Worm (Caenorhabditis elegans) whole organism, L2 larva: Measurements from ENCODE around the gene djr-1.1.
"Not testable (repeated sequence)": the region's sequence is repeated elsewhere in the genome, so short reads cannot be mapped to it uniquely, and the experiment has no call there.

Source experiments
- C34F6.9 ChIP-seq: fragments of 150-350 bp; optimal IDR thresholded peaks from 2 replicates; lab custom pipeline; 2014; ENCODE audit warnings: missing biosample characterization, missing genetic modification characterization
- R02D3.7 ChIP-seq: fragments of 150-350 bp; optimal IDR thresholded peaks from 2 replicates; lab custom pipeline; 2014; ENCODE audit warnings: missing biosample characterization, missing genetic modification characterization
- Y55F3AM.14 ChIP-seq: fragments of 200-800 bp; sonication (Bioruptor generic); optimal IDR thresholded peaks from 2 replicates; lab custom pipeline; 2018; ENCODE audit warnings: mild to moderate bottlenecking, missing genetic modification characterization, missing compliant biosample characterization
- ZK546.5 ChIP-seq: sonication (generic microtip); optimal IDR thresholded peaks from 2 replicates; lab custom pipeline; 2017; ENCODE audit warnings: missing biosample characterization, missing genetic modification characterization
- ama-1 ChIP-seq: fragments of 150-350 bp; optimal IDR thresholded peaks from 2 replicates; lab custom pipeline; 2018; ENCODE audit warnings: inconsistent platforms
- ceh-16 ChIP-seq: fragments of 150-350 bp; optimal IDR thresholded peaks from 2 replicates; lab custom pipeline; 2014; ENCODE audit warnings: missing biosample characterization, missing genetic modification characterization
- crh-2 ChIP-seq: sonication (generic microtip); optimal IDR thresholded peaks from 2 replicates; lab custom pipeline; 2017; ENCODE audit warnings: missing biosample characterization, missing genetic modification characterization
- dmd-4 ChIP-seq: sonication (generic microtip); optimal IDR thresholded peaks from 2 replicates; lab custom pipeline; 2017; ENCODE audit warnings: missing biosample characterization, missing genetic modification characterization
- egl-27 ChIP-seq: sonication (generic microtip); optimal IDR thresholded peaks from 3 replicates; lab custom pipeline; 2017; ENCODE audit warnings: missing biosample characterization, missing genetic modification reagents, missing genetic modification characterization
- elt-3 ChIP-seq: sonication (generic microtip); optimal IDR thresholded peaks from 2 replicates; lab custom pipeline; 2017; ENCODE audit warnings: missing biosample characterization, missing genetic modification characterization
- fos-1 ChIP-seq: fragments of 150-350 bp; optimal IDR thresholded peaks from 2 replicates; lab custom pipeline; 2014; ENCODE audit warnings: missing biosample characterization, missing genetic modification characterization
- gmeb-1 ChIP-seq: fragments of 150-350 bp; optimal IDR thresholded peaks from 2 replicates; lab custom pipeline; 2014; ENCODE audit warnings: missing biosample characterization, missing genetic modification characterization
- lin-13 ChIP-seq: fragments of 150-350 bp; optimal IDR thresholded peaks from 2 replicates; lab custom pipeline; 2014; ENCODE audit warnings: missing biosample characterization, missing genetic modification reagents, missing genetic modification characterization
- lin-39 ChIP-seq: fragments of 150-350 bp; optimal IDR thresholded peaks from 2 replicates; lab custom pipeline; 2014; ENCODE audit warnings: missing biosample characterization, missing genetic modification reagents, missing genetic modification characterization
- lsy-2 ChIP-seq, 2 experiments: fragments of 150-350 bp in 1 of 2; sonication (generic microtip) in 1 of 2; optimal IDR thresholded peaks; 2 replicates each; lab custom pipeline; 2014 to 2017; ENCODE audit warnings: missing biosample characterization in 2 of 2, missing genetic modification characterization in 2 of 2
- mab-5 ChIP-seq: fragments of 150-350 bp; optimal IDR thresholded peaks from 2 replicates; lab custom pipeline; 2014; ENCODE audit warnings: missing biosample characterization, missing genetic modification characterization
- mdl-1 ChIP-seq, 2 experiments: fragments of 150-350 bp in 1 of 2; sonication (generic microtip) in 1 of 2; optimal IDR thresholded peaks; 2 replicates each; lab custom pipeline; 2017; ENCODE audit warnings: missing biosample characterization in 2 of 2, missing genetic modification characterization in 2 of 2
- nhr-10 ChIP-seq: sonication (generic microtip); optimal IDR thresholded peaks from 2 replicates; lab custom pipeline; 2017; ENCODE audit warnings: missing biosample characterization, missing genetic modification characterization
- nhr-12 ChIP-seq: fragments of 150-350 bp; optimal IDR thresholded peaks from 2 replicates; lab custom pipeline; 2014; ENCODE audit warnings: missing biosample characterization, missing genetic modification characterization
- nhr-129 ChIP-seq: fragments of 150-350 bp; optimal IDR thresholded peaks from 2 replicates; lab custom pipeline; 2014; ENCODE audit warnings: missing biosample characterization, missing genetic modification characterization
- nhr-237 ChIP-seq: fragments of 150-350 bp; optimal IDR thresholded peaks from 2 replicates; lab custom pipeline; 2014; ENCODE audit warnings: missing biosample characterization, missing genetic modification characterization
- nhr-25 ChIP-seq: fragments of 150-350 bp; sonication (generic microtip); optimal IDR thresholded peaks from 3 replicates; lab custom pipeline; 2014; ENCODE audit warnings: missing biosample characterization, missing genetic modification characterization
- nhr-6 ChIP-seq: fragments of 150-350 bp; optimal IDR thresholded peaks from 2 replicates; lab custom pipeline; 2014; ENCODE audit warnings: missing biosample characterization, missing genetic modification characterization
- skn-1 ChIP-seq: sonication (generic microtip); optimal IDR thresholded peaks from 2 replicates; lab custom pipeline; 2017; ENCODE audit warnings: missing biosample characterization, missing genetic modification characterization
- sma-3 ChIP-seq: sonication (generic microtip); optimal IDR thresholded peaks from 2 replicates; lab custom pipeline; 2016; ENCODE audit warnings: missing genetic modification reagents, missing genetic modification characterization, missing compliant biosample characterization
- sma-9 ChIP-seq, 2 experiments: fragments of 150-350 bp in 1 of 2; sonication (generic microtip) in 1 of 2; optimal IDR thresholded peaks; 2 replicates each; lab custom pipeline; 2014 to 2016; ENCODE audit warnings: missing genetic modification characterization in 2 of 2, mild to moderate bottlenecking in 1 of 2, missing biosample characterization in 1 of 2, missing compliant biosample characterization in 1 of 2, missing genetic modification reagents in 1 of 2, moderate library complexity in 1 of 2
- snpc-4 ChIP-seq: fragments of 150-350 bp; optimal IDR thresholded peaks from 2 replicates; lab custom pipeline; 2014; ENCODE audit warnings: missing biosample characterization, missing genetic modification characterization
- unc-39 ChIP-seq: fragments of 150-350 bp; optimal IDR thresholded peaks from 2 replicates; lab custom pipeline; 2014; ENCODE audit warnings: missing biosample characterization, missing genetic modification characterization
- unc-62 ChIP-seq: fragments of 150-350 bp; optimal IDR thresholded peaks from 2 replicates; lab custom pipeline; 2014; ENCODE audit warnings: missing biosample characterization, missing genetic modification reagents, missing genetic modification characterization
- zag-1 ChIP-seq: fragments of 150-350 bp; optimal IDR thresholded peaks from 2 replicates; lab custom pipeline; 2014; ENCODE audit warnings: missing biosample characterization, missing genetic modification characterization
- ztf-1 ChIP-seq: fragments of 200-800 bp; sonication (Bioruptor generic); conservative IDR thresholded peaks from 2 replicates; pipeline ENCODE4 v1.3.6; 2022; ENCODE audit warnings: missing genetic modification characterization, missing compliant biosample characterization
- ztf-11 ChIP-seq: sonication (generic microtip); optimal IDR thresholded peaks from 2 replicates; lab custom pipeline; 2017; ENCODE audit warnings: missing biosample characterization, missing genetic modification characterization

The djr-1.1 gene

DNA sequence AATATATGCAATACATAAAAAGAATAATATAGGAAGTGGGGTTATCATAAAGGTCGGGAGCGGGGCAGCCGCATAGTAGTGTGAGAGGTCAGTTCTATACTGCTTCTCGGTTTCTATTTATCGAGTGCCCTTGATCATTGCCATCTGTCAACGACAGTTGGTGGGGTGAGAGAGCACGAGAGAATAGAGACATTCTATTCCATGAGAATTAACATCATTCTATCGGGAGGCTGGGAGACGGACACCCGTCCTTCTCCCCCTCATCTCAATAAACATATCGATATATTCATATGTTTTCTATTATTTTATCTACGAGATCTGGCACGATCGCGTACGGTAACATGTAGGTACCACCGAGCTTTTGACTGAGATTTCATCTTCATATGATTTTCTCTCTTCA is 21.7 kb downstream of the djr-1.1 start, which contains the start of gene mps-2:
Gene mps-2 (minus strand): TSS at position 101 of the 400 bp plus-strand sequence.
- not testable (repeated sequence) for TF ChIP-seq zag-1, nhr-237, fos-1 (tag; lab: Kevin White, UChicago)
- TF ChIP-seq, all 48 proteins: peak for 0; not testable (repeated sequence) for 48

ce11 chrII:313540-313939 is 23.2 kb downstream of the djr-1.1 start:
- no peak for TF ChIP-seq crh-2 (tag; lab: Kevin White, UChicago)
- TF ChIP-seq ceh-16 (tag; lab: Kevin White, UChicago): peak; percentile 12
- TF ChIP-seq nhr-12 (tag; lab: Kevin White, UChicago): no peak
- TF ChIP-seq unc-62: no peak
- TF ChIP-seq mab-5 (tag; lab: Kevin White, UChicago): no peak
- no peak for TF ChIP-seq gmeb-1 (tag; lab: Kevin White, UChicago)
- no peak for TF ChIP-seq ztf-1
- TF ChIP-seq unc-39 (tag; lab: Kevin White, UChicago): no peak
- TF ChIP-seq nhr-237 (tag; lab: Kevin White, UChicago): no peak
- no peak for TF ChIP-seq nhr-25 (tag; lab: Kevin White, UChicago)
- TF ChIP-seq sma-3: no peak
- peak; percentile 1 for TF ChIP-seq sma-9 (GFP tag; optimal IDR thresholded peaks at IDR 0.05; lab: Kevin White, UChicago)
- TF ChIP-seq sma-9 (tag; optimal IDR thresholded peaks at IDR 0.05; lab: Kevin White, UChicago): no peak
- no peak for TF ChIP-seq fos-1 (tag; lab: Kevin White, UChicago)
- no peak for TF ChIP-seq nhr-10
- no peak for TF ChIP-seq R02D3.7 (tag; lab: Kevin White, UChicago)
- no peak for TF ChIP-seq ztf-11 (tag; lab: Kevin White, UChicago)
- TF ChIP-seq lin-39 (tag; lab: Kevin White, UChicago): no peak
- no peak for TF ChIP-seq Y55F3AM.14
- TF ChIP-seq nhr-129 (tag; lab: Kevin White, UChicago): peak; percentile 32
- no peak for TF ChIP-seq nhr-6 (tag; lab: Kevin White, UChicago)
- TF ChIP-seq, all 48 proteins: peak for 3

DNA sequence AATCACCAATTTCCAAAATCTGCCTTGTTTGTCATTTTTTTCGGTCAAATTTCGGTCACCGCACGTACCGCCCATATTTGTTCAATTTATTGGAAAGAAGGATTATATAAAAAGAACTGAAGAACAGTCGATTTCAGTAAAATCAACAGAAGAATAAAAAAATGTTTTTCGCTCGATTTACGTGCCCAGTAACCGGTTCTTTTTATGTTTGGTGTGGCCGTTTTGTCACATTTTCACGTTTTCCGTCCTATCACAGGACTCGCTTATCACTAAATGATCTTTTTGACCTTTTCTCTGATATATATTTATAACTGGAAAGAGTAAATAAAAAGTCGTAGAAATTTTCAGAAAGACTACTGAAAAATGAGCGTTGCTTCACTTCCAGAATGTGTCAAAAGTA is 29.1 kb downstream of the djr-1.1 start, which contains the start of gene far-7:
Gene far-7 (plus strand): TSS at position 331 of the 400 bp plus-strand sequence.
- no peak for TF ChIP-seq nhr-12 (tag; lab: Kevin White, UChicago)
- peak; percentile 1 for TF ChIP-seq gmeb-1 (tag; lab: Kevin White, UChicago)
- peak; percentile 74 for TF ChIP-seq ama-1 (lab: Kevin White, UChicago)

DNA sequence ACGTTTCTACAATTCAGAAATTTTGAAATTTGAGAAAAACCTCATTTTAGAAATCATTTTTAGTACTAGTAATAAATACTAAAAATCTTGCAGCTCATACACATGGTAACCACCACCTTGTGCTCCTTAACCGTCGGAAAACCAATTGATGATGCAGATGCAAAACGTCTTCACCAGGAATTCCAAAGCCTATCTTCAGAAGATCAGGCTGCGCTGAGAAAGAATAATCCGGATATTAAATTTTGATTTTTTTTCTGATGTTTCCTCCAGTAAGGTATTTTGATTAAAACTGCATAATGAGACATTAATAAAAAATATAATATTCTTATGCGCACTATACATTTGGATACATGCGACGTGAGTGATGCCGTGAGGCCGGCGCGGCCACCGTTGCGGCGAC is 30.4 kb downstream of the djr-1.1 start:
- no peak for TF ChIP-seq lsy-2 (tag; optimal IDR thresholded peaks at IDR 0.05; lab: Kevin White, UChicago)
- no peak for TF ChIP-seq ZK546.5 (tag; lab: Kevin White, UChicago)
- TF ChIP-seq nhr-10: no peak
- no peak for TF ChIP-seq skn-1
- TF ChIP-seq lin-13 (GFP tag; lab: Kevin White, UChicago): no peak
- TF ChIP-seq egl-27 (tag; lab: Kevin White, UChicago): no peak
- no peak for TF ChIP-seq nhr-237 (tag; lab: Kevin White, UChicago)
- no peak for TF ChIP-seq elt-3 (tag; lab: Kevin White, UChicago)

DNA sequence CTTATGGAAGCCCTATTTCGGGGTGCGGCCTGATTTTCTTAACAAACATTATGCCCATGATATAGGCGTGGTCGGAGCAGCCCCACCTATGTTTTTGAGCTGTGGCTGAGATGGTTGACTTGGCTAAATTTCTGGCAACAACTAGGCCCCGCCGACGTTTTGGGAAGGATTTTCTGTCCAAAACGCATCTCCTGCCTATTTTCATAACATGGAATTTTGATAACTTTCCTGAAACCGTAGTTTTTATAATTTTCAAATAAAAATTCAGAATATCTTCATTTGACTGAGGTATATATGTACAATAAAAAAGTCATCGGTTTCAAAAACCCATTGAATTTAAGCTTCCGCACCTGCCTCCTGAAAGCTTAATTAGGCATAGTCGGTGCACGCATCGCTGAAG is 30.8 kb downstream of the djr-1.1 start:
- TF ChIP-seq nhr-129 (tag; lab: Kevin White, UChicago) (no peak), dmd-4 (tag; lab: Kevin White, UChicago) (no peak), mdl-1 (tag; optimal IDR thresholded peaks at IDR 0.05; lab: Kevin White, UChicago) (no peak), lsy-2 (tag; optimal IDR thresholded peaks at IDR 0.05; lab: Kevin White, UChicago) (no peak), Y55F3AM.14 (no peak), mab-5 (tag; lab: Kevin White, UChicago) (no peak), snpc-4 (tag; lab: Kevin White, UChicago) (no peak), skn-1 (no peak), nhr-6 (tag; lab: Kevin White, UChicago) (no peak), C34F6.9 (tag; lab: Kevin White, UChicago) (no peak), ceh-16 (tag; lab: Kevin White, UChicago) (no peak), crh-2 (tag; lab: Kevin White, UChicago) (no peak)
